Fruit fly (Drosophila melanogaster): ENCODE data around the gene CRAT.

CRAT gene

dm6 chr3R:6409153-6409571 lies 33.3 kb upstream of the CRAT start (continued):
- TF ChIP-seq CG8632 (GFP tag; optimal IDR thresholded peaks at IDR 0.05), result peak; percentile 13
- TF ChIP-seq svp (GFP tag), result peak; percentile 87
- TF ChIP-seq Lpt (GFP tag; optimal IDR thresholded peaks at IDR 0.05), result peak; percentile 50
- peak; percentile 87 for TF ChIP-seq CG6163 (GFP tag; IDR thresholded peaks at IDR 0.05)
- no peak for TF ChIP-seq CG31627 (GFP tag; optimal IDR thresholded peaks at IDR 0.05)
- no peak for TF ChIP-seq cyc (GFP tag; optimal IDR thresholded peaks at IDR 0.05)
- peak; percentile 50 for TF ChIP-seq CG3919 (GFP tag; optimal IDR thresholded peaks at IDR 0.05)
- peak; percentile 57 for TF ChIP-seq CG6276 (GFP tag; optimal IDR thresholded peaks at IDR 0.05)

DNA sequence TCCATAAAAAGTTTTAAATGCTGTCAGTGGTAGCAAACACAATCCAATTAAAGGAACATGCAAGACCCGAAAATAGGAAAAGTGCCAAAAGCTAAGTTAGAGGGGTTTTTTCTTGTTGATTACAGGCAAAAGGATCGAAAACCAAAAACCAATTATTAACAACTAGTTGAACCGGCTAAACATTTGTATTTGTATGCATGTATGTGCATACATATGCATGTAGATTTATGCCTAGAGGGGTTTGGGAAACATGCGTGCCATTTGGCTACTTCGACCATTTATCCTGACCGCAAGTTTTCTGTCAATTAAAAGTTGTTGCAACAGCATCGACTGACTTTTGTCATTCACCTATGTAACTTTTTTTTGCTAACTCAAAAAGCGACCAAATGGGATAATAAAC lies 32.6 kb upstream of the CRAT start:
- TF ChIP-seq Met (GFP tag; optimal IDR thresholded peaks at IDR 0.05) (no peak), Hr38 (GFP tag; optimal IDR thresholded peaks at IDR 0.05) (no peak), Hr39 (GFP tag; optimal IDR thresholded peaks at IDR 0.05) (no peak), Ets21C (GFP tag; optimal IDR thresholded peaks at IDR 0.05) (no peak), Smox (GFP tag; optimal IDR thresholded peaks at IDR 0.05) (no peak), Hr4 (GFP tag; optimal IDR thresholded peaks at IDR 0.05) (no peak), topi (GFP tag; optimal IDR thresholded peaks at IDR 0.05) (no peak), cyc (GFP tag; optimal IDR thresholded peaks at IDR 0.05) (no peak), Eip93F (GFP tag; optimal IDR thresholded peaks at IDR 0.05) (no peak), CG6808 (GFP tag; optimal IDR thresholded peaks at IDR 0.05) (no peak), Sox14 (GFP tag; optimal IDR thresholded peaks at IDR 0.05) (no peak), esn (GFP tag; optimal IDR thresholded peaks at IDR 0.05) (no peak), fd85E (GFP tag; optimal IDR thresholded peaks at IDR 0.05) (no peak), salr (GFP tag; optimal IDR thresholded peaks at IDR 0.05) (no peak), pdm3 (GFP tag; optimal IDR thresholded peaks at IDR 0.05) (no peak), CG6854 (GFP tag; optimal IDR thresholded peaks at IDR 0.05) (no peak)

dm6 chr3R:6407544-6407943 lies 31.7 kb upstream of the CRAT start:
- TF ChIP-seq CG11762 (GFP tag; optimal IDR thresholded peaks at IDR 0.05; ENCODE audit: insufficient read depth), result no peak
- TF ChIP-seq vri (GFP tag; optimal IDR thresholded peaks at IDR 0.05), result peak; percentile 31
- peak; percentile 67 for TF ChIP-seq svp (GFP tag)
- TF ChIP-seq CG9139 (GFP tag; optimal IDR thresholded peaks at IDR 0.05), result no peak
- peak; percentile 10 for TF ChIP-seq fkh (GFP tag; optimal IDR thresholded peaks at IDR 0.05)
- peak; percentile 11 for TF ChIP-seq CG6276 (GFP tag; optimal IDR thresholded peaks at IDR 0.05)

DNA sequence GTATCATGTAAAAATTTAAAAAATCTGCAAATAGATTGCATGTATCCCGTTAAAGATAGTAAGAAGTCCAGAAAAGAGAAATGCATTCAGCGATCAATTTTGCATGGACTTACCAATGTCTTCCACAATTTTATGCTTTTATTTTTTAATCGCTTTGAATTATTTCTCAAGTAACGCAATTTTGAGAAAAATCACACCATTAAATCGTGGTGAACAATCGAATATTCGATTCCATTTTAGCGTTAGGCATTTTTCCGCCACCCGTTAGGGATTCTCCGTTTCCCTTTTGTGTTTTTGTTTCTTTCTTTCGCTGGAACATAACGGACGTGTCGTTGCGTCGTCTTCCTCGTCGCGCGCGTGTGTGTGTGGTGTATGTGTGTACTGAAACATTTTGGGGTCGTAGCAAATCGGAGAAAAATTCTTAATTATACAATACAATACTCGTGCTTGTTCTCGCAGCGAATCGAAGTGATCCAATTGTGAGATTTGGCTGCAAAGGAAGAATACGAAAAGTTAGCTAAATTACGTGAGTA lies 30.8 kb upstream of the CRAT start, which contains the start of gene gpp:
Gene gpp (plus strand): TSS at position 290 of the 533 bp plus-strand sequence.
- TF ChIP-seq svp (GFP tag) (peak; percentile 69), CG4318 (GFP tag; optimal IDR thresholded peaks at IDR 0.05) (no peak), dac (GFP tag; optimal IDR thresholded peaks at IDR 0.05) (no peak), Ets96B (tag; optimal IDR thresholded peaks at IDR 0.05) (no peak), CG6808 (GFP tag; optimal IDR thresholded peaks at IDR 0.05) (no peak), Blimp-1 (GFP tag; optimal IDR thresholded peaks at IDR 0.05) (no peak), Hr38 (GFP tag; optimal IDR thresholded peaks at IDR 0.05) (no peak), Sox102F (GFP tag; optimal IDR thresholded peaks at IDR 0.05) (peak; percentile 29), eg (GFP tag; IDR thresholded peaks at IDR 0.05) (no peak), esn (GFP tag; optimal IDR thresholded peaks at IDR 0.05) (peak; percentile 13), Eip78C (GFP tag) (peak; percentile 72), Lpt (GFP tag; optimal IDR thresholded peaks at IDR 0.05) (no peak), Sox14 (GFP tag; optimal IDR thresholded peaks at IDR 0.05) (peak; percentile 4), CG8319 (GFP tag; optimal IDR thresholded peaks at IDR 0.05) (no peak), CG34406 (GFP tag; optimal IDR thresholded peaks at IDR 0.05) (no peak), CG8632 (GFP tag; optimal IDR thresholded peaks at IDR 0.05) (no peak), Sox15 (GFP tag; optimal IDR thresholded peaks at IDR 0.05) (no peak), salr (GFP tag; optimal IDR thresholded peaks at IDR 0.05) (no peak), CG11902 (GFP tag; optimal IDR thresholded peaks at IDR 0.05) (no peak), CG6854 (GFP tag; optimal IDR thresholded peaks at IDR 0.05) (peak; percentile 41), fkh (GFP tag; optimal IDR thresholded peaks at IDR 0.05) (no peak), achi (GFP tag; optimal IDR thresholded peaks at IDR 0.05) (no peak), CG15336 (GFP tag; IDR thresholded peaks at IDR 0.05) (no peak), CG8119 (GFP tag; IDR thresholded peaks at IDR 0.05) (no peak), CG3032 (tag; optimal IDR thresholded peaks at IDR 0.05) (no peak), Met (GFP tag; optimal IDR thresholded peaks at IDR 0.05) (no peak), CG16779 (tag; optimal IDR thresholded peaks at IDR 0.05) (no peak), CG1621 (tag; optimal IDR thresholded peaks at IDR 0.05) (peak; percentile 10), OdsH (GFP tag; optimal IDR thresholded peaks at IDR 0.05) (no peak), Hr4 (GFP tag; optimal IDR thresholded peaks at IDR 0.05) (no peak), vri (GFP tag; optimal IDR thresholded peaks at IDR 0.05) (peak; percentile 36)

Data from whole organism, prepupa.